Worm (Caenorhabditis elegans) whole organism, L1 larva: ENCODE results near the gene pars-1.

Source experiments
- C04F5.9 ChIP-seq: sonication (generic microtip); optimal IDR thresholded peaks from 2 replicates; lab custom pipeline; 2016; ENCODE audit warnings: missing genetic modification characterization, missing compliant biosample characterization
- C16A3.4 ChIP-seq: fragments of 150-350 bp; optimal IDR thresholded peaks from 2 replicates; lab custom pipeline; 2014; ENCODE audit warnings: missing biosample characterization, missing genetic modification characterization
- C34B4.2 ChIP-seq: sonication (generic microtip); optimal IDR thresholded peaks from 2 replicates; lab custom pipeline; 2017; ENCODE audit warnings: mild to moderate bottlenecking, missing genetic modification characterization, missing compliant biosample characterization
- aha-1 ChIP-seq: fragments of 150-350 bp; optimal IDR thresholded peaks from 2 replicates; lab custom pipeline; 2014; ENCODE audit warnings: missing biosample characterization, missing genetic modification characterization
- alr-1 ChIP-seq: fragments of 200-800 bp; sonication (Bioruptor generic); optimal IDR thresholded peaks from 2 replicates; lab custom pipeline; 2018; ENCODE audit warnings: borderline replicate concordance, mild to moderate bottlenecking, missing genetic modification characterization, missing compliant biosample characterization
- ama-1 ChIP-seq: fragments of 150-350 bp; optimal IDR thresholded peaks from 2 replicates; lab custom pipeline; 2014
- blmp-1 ChIP-seq: fragments of 150-350 bp; optimal IDR thresholded peaks from 2 replicates; lab custom pipeline; 2014; ENCODE audit warnings: missing biosample characterization, missing genetic modification characterization
- ceh-90 ChIP-seq: sonication (generic microtip); optimal IDR thresholded peaks from 2 replicates; lab custom pipeline; 2016; ENCODE audit warnings: missing genetic modification characterization, missing compliant biosample characterization
- dpl-1 ChIP-seq, 3 experiments: fragments of 150-350 bp in 2 of 3; sonication (generic microtip) in 1 of 3; optimal IDR thresholded peaks; 2 replicates each; lab custom pipeline; 2014 to 2017; ENCODE audit warnings: missing biosample characterization in 3 of 3, missing genetic modification characterization in 3 of 3, missing genetic modification reagents in 3 of 3
- efl-3 ChIP-seq: fragments of 200-800 bp; sonication (Bioruptor generic); optimal IDR thresholded peaks from 2 replicates; lab custom pipeline; 2018; ENCODE audit warnings: mild to moderate bottlenecking, missing genetic modification characterization, missing compliant biosample characterization
- elt-2 ChIP-seq: sonication (generic microtip); optimal IDR thresholded peaks from 2 replicates; lab custom pipeline; 2016; ENCODE audit warnings: missing genetic modification characterization, mild to moderate bottlenecking, inconsistent platforms, missing compliant biosample characterization, missing genetic modification reagents
- ets-5 ChIP-seq: fragments of 200-800 bp; sonication (Bioruptor generic); IDR thresholded peaks from 2 replicates; pipeline ENCODE4 v1.3.6; 2022; ENCODE audit warnings: missing genetic modification characterization, missing compliant biosample characterization
- fkh-10 ChIP-seq: sonication (generic microtip); optimal IDR thresholded peaks from 2 replicates; lab custom pipeline; 2017; ENCODE audit warnings: missing biosample characterization, missing genetic modification reagents, missing genetic modification characterization
- fkh-4 ChIP-seq: sonication (generic microtip); optimal IDR thresholded peaks from 2 replicates; lab custom pipeline; 2016; ENCODE audit warnings: missing compliant biosample characterization, missing genetic modification characterization, borderline replicate concordance
- fkh-8 ChIP-seq: sonication (generic microtip); optimal IDR thresholded peaks from 2 replicates; lab custom pipeline; 2016; ENCODE audit warnings: mild to moderate bottlenecking, missing genetic modification characterization, missing compliant biosample characterization
- fos-1 ChIP-seq: fragments of 150-350 bp; optimal IDR thresholded peaks from 2 replicates; lab custom pipeline; 2014; ENCODE audit warnings: missing biosample characterization, missing genetic modification characterization
- grh-1 ChIP-seq: fragments of 200-800 bp; sonication (Bioruptor generic); IDR thresholded peaks from 2 replicates; pipeline ENCODE4 v1.3.6; 2022; ENCODE audit warnings: missing genetic modification reagents, missing genetic modification characterization, missing compliant biosample characterization
- hlh-17 ChIP-seq: fragments of 200-800 bp; sonication (Bioruptor generic); optimal IDR thresholded peaks from 2 replicates; lab custom pipeline; 2018; ENCODE audit warnings: missing genetic modification characterization, mild to moderate bottlenecking, missing compliant biosample characterization, moderate library complexity, borderline replicate concordance
- hpl-2 ChIP-seq: fragments of 150-350 bp; optimal IDR thresholded peaks from 2 replicates; lab custom pipeline; 2014; ENCODE audit warnings: missing biosample characterization, missing genetic modification reagents, missing genetic modification characterization
- irx-1 ChIP-seq: sonication (generic microtip); optimal IDR thresholded peaks from 2 replicates; lab custom pipeline; 2016; ENCODE audit warnings: missing genetic modification characterization, missing compliant biosample characterization
- isw-1 ChIP-seq: fragments of 200-800 bp; sonication (Bioruptor generic); IDR thresholded peaks from 2 replicates; pipeline ENCODE4 v1.3.6; 2022; ENCODE audit warnings: missing genetic modification characterization, missing compliant biosample characterization
- jun-1 ChIP-seq: fragments of 150-350 bp; optimal IDR thresholded peaks from 2 replicates; lab custom pipeline; 2014; ENCODE audit warnings: missing biosample characterization, missing genetic modification reagents, missing genetic modification characterization
- lin-13 ChIP-seq: fragments of 150-350 bp; optimal IDR thresholded peaks from 2 replicates; lab custom pipeline; 2014; ENCODE audit warnings: missing biosample characterization, missing genetic modification reagents, missing genetic modification characterization
- lin-14 ChIP-seq: fragments of 200-800 bp; sonication (Bioruptor generic); optimal IDR thresholded peaks from 2 replicates; lab custom pipeline; 2018; ENCODE audit warnings: mild to moderate bottlenecking, missing genetic modification characterization, moderate library complexity, missing compliant biosample characterization
- lin-35 ChIP-seq, 2 experiments: fragments of 150-350 bp; optimal IDR thresholded peaks; 2 replicates each; lab custom pipeline; 2014; ENCODE audit warnings: missing biosample characterization in 2 of 2, missing genetic modification characterization in 2 of 2, missing genetic modification reagents in 2 of 2
- lin-39 ChIP-seq: fragments of 150-350 bp; optimal IDR thresholded peaks from 2 replicates; lab custom pipeline; 2014; ENCODE audit warnings: missing biosample characterization, missing genetic modification reagents, missing genetic modification characterization
- lir-3 ChIP-seq: sonication (generic microtip); optimal IDR thresholded peaks from 2 replicates; lab custom pipeline; 2016; ENCODE audit warnings: mild to moderate bottlenecking, missing genetic modification characterization, moderate library complexity, missing compliant biosample characterization; ENCODE audit not compliant: poor library complexity
- mdl-1 ChIP-seq, 2 experiments: fragments of 150-350 bp; optimal IDR thresholded peaks; 2 replicates each; lab custom pipeline; 2014 to 2017; ENCODE audit warnings: missing biosample characterization in 2 of 2, missing genetic modification characterization in 2 of 2, inconsistent platforms in 1 of 2
- mep-1 ChIP-seq: fragments of 150-350 bp; optimal IDR thresholded peaks from 2 replicates; lab custom pipeline; 2014; ENCODE audit warnings: missing biosample characterization, missing genetic modification characterization
- nhr-11 ChIP-seq: fragments of 150-350 bp; optimal IDR thresholded peaks from 2 replicates; lab custom pipeline; 2014; ENCODE audit warnings: missing biosample characterization, missing genetic modification characterization
- nhr-19 ChIP-seq: fragments of 200-800 bp; sonication (Bioruptor generic); conservative IDR thresholded peaks from 2 replicates; pipeline ENCODE4 v1.3.6; 2022; ENCODE audit warnings: missing genetic modification characterization, missing compliant biosample characterization
- nhr-20 ChIP-seq: sonication (generic microtip); optimal IDR thresholded peaks from 2 replicates; lab custom pipeline; 2016; ENCODE audit warnings: mild to moderate bottlenecking, missing genetic modification characterization, missing compliant biosample characterization
- nhr-28 ChIP-seq: fragments of 150-350 bp; optimal IDR thresholded peaks from 2 replicates; lab custom pipeline; 2014; ENCODE audit warnings: missing biosample characterization, missing genetic modification characterization
- nhr-47 ChIP-seq: sonication (generic microtip); optimal IDR thresholded peaks from 2 replicates; lab custom pipeline; 2016; ENCODE audit warnings: mild to moderate bottlenecking, missing genetic modification characterization, moderate library complexity, missing compliant biosample characterization
- nhr-71 ChIP-seq: sonication (generic microtip); optimal IDR thresholded peaks from 2 replicates; lab custom pipeline; 2016; ENCODE audit warnings: mild to moderate bottlenecking, missing genetic modification characterization, moderate library complexity, missing compliant biosample characterization
- nhr-77 ChIP-seq: fragments of 150-350 bp; optimal IDR thresholded peaks from 2 replicates; lab custom pipeline; 2014; ENCODE audit warnings: missing biosample characterization, missing genetic modification characterization
- nhr-84 ChIP-seq: sonication (generic microtip); optimal IDR thresholded peaks from 2 replicates; lab custom pipeline; 2017; ENCODE audit warnings: missing biosample characterization, missing genetic modification characterization
- nhr-85 ChIP-seq: sonication (generic microtip); peaks from one replicate; lab custom pipeline; 2016; ENCODE audit warnings: missing genetic modification characterization, inconsistent platforms, missing compliant biosample characterization
- pqm-1 ChIP-seq: sonication (generic microtip); optimal IDR thresholded peaks from 3 replicates; lab custom pipeline; 2017; ENCODE audit warnings: missing biosample characterization, missing genetic modification characterization
- rnt-1 ChIP-seq: sonication (generic microtip); optimal IDR thresholded peaks from 2 replicates; lab custom pipeline; 2016; ENCODE audit warnings: mild to moderate bottlenecking, missing genetic modification characterization, moderate library complexity, missing compliant biosample characterization
- skn-1 ChIP-seq: fragments of 150-350 bp; optimal IDR thresholded peaks from 2 replicates; lab custom pipeline; 2014; ENCODE audit warnings: missing biosample characterization, missing genetic modification characterization
- snu-23 ChIP-seq: sonication (generic microtip); optimal IDR thresholded peaks from 2 replicates; lab custom pipeline; 2016; ENCODE audit warnings: missing genetic modification characterization, missing compliant biosample characterization
- sptf-1 ChIP-seq: fragments of 150-350 bp; optimal IDR thresholded peaks from 2 replicates; lab custom pipeline; 2014; ENCODE audit warnings: missing biosample characterization, missing genetic modification characterization
- sup-37 ChIP-seq: fragments of 200-800 bp; sonication (Bioruptor generic); optimal IDR thresholded peaks from 2 replicates; lab custom pipeline; 2018; ENCODE audit warnings: mild to moderate bottlenecking, missing genetic modification characterization, missing compliant biosample characterization
- swsn-7 ChIP-seq: sonication (generic microtip); optimal IDR thresholded peaks from 2 replicates; lab custom pipeline; 2016; ENCODE audit warnings: missing genetic modification characterization, missing compliant biosample characterization
- unc-130 ChIP-seq: fragments of 150-350 bp; optimal IDR thresholded peaks from 2 replicates; lab custom pipeline; 2017; ENCODE audit warnings: missing biosample characterization, missing genetic modification characterization, inconsistent platforms
- unc-30 ChIP-seq: sonication (generic microtip); optimal IDR thresholded peaks from 2 replicates; lab custom pipeline; 2017; ENCODE audit warnings: missing biosample characterization, missing genetic modification characterization
- vab-15 ChIP-seq: sonication (generic microtip); optimal IDR thresholded peaks from 2 replicates; lab custom pipeline; 2017; ENCODE audit warnings: missing genotype, mild to moderate bottlenecking, missing genetic modification characterization, missing compliant biosample characterization
- xbp-1 ChIP-seq: sonication (generic microtip); optimal IDR thresholded peaks from 2 replicates; lab custom pipeline; 2016; ENCODE audit warnings: missing genetic modification characterization, missing compliant biosample characterization
- zag-1 ChIP-seq: fragments of 150-350 bp; optimal IDR thresholded peaks from 2 replicates; lab custom pipeline; 2014; ENCODE audit warnings: missing biosample characterization, missing genetic modification characterization
- zip-4 ChIP-seq: fragments of 200-800 bp; sonication (Bioruptor generic); optimal IDR thresholded peaks from 2 replicates; lab custom pipeline; 2018; ENCODE audit warnings: mild to moderate bottlenecking, missing genetic modification characterization, moderate library complexity, missing compliant biosample characterization
- ztf-11 ChIP-seq, 2 experiments: sonication (generic microtip); optimal IDR thresholded peaks; 2 replicates each; lab custom pipeline; 2016 to 2017; ENCODE audit warnings: missing genetic modification characterization in 2 of 2, missing biosample characterization in 1 of 2, missing compliant biosample characterization in 1 of 2
- ztf-4 ChIP-seq: fragments of 150-350 bp; optimal IDR thresholded peaks from 2 replicates; lab custom pipeline; 2014; ENCODE audit warnings: missing biosample characterization, missing genetic modification characterization

Gene pars-1

ce11 chrIII:7216924-7217521, 21.8 kb upstream of the pars-1 start (continued):
- TF ChIP-seq vab-15 (peak; percentile 25), lin-35 (GFP tag; optimal IDR thresholded peaks at IDR 0.05; lab: Kevin White, UChicago) (peak in 1 of 2 experiments; percentile 6), lin-39 (tag; lab: Kevin White, UChicago) (peak; percentile 63), mdl-1 (tag; optimal IDR thresholded peaks at IDR 0.05; lab: Kevin White, UChicago) (peak in 1 of 2 experiments; percentile 14), ama-1 (no peak), unc-130 (tag; lab: Kevin White, UChicago) (peak; percentile 32), nhr-47 (tag; lab: Kevin White, UChicago) (peak; percentile 39), elt-2 (no peak), nhr-20 (peak; percentile 77), ets-5 (GFP tag; lab: Robert Waterston, UW) (no peak), sptf-1 (tag; lab: Kevin White, UChicago) (no peak), nhr-19 (GFP tag; lab: Robert Waterston, UW) (peak; percentile 79), blmp-1 (tag; lab: Kevin White, UChicago) (peak; percentile 74), snu-23 (peak; percentile 80), isw-1 (no peak), ztf-11 (tag; optimal IDR thresholded peaks at IDR 0.05; lab: Kevin White, UChicago) (no peak), lir-3 (tag; lab: Kevin White, UChicago) (peak; percentile 31), ceh-90 (tag; lab: Kevin White, UChicago) (no peak), nhr-77 (tag; lab: Kevin White, UChicago) (no peak), sup-37 (GFP tag; lab: Kevin White, UChicago) (peak; percentile 46), lin-13 (GFP tag; lab: Kevin White, UChicago) (peak; percentile 40), fkh-8 (tag; lab: Kevin White, UChicago) (no peak), pqm-1 (no peak), grh-1 (GFP tag; lab: Robert Waterston, UW) (no peak), alr-1 (tag; lab: Kevin White, UChicago) (no peak), C34B4.2 (tag; lab: Kevin White, UChicago) (no peak), rnt-1 (tag; lab: Kevin White, UChicago) (peak; percentile 88), swsn-7 (tag; lab: Kevin White, UChicago) (peak; percentile 53), hlh-17 (GFP tag; lab: Kevin White, UChicago) (no peak), aha-1 (no peak), C16A3.4 (peak; percentile 28), fkh-10 (GFP tag; lab: Kevin White, UChicago) (no peak), nhr-85 (tag; lab: Kevin White, UChicago) (no peak), irx-1 (tag; lab: Kevin White, UChicago) (no peak), lin-14 (GFP tag; lab: Kevin White, UChicago) (peak; percentile 90), dpl-1 (GFP tag; optimal IDR thresholded peaks at IDR 0.05; lab: Kevin White, UChicago) (peak; percentile 5 to 30 (median 19)), zip-4 (GFP tag; lab: Kevin White, UChicago) (no peak), zag-1 (no peak), jun-1 (tag; lab: Kevin White, UChicago) (no peak), nhr-71 (peak; percentile 94), ztf-4 (tag; lab: Kevin White, UChicago) (peak; percentile 71), nhr-84 (tag; lab: Kevin White, UChicago) (no peak), nhr-28 (tag; lab: Kevin White, UChicago) (no peak), xbp-1 (tag; lab: Kevin White, UChicago) (peak; percentile 34), efl-3 (GFP tag; lab: Kevin White, UChicago) (no peak), C04F5.9 (tag; lab: Kevin White, UChicago) (no peak), nhr-11 (tag; lab: Kevin White, UChicago) (peak; percentile 65), hpl-2 (GFP tag; lab: Kevin White, UChicago) (no peak), fos-1 (tag; lab: Kevin White, UChicago) (no peak), fkh-4 (tag; lab: Kevin White, UChicago) (no peak), unc-30 (tag; lab: Kevin White, UChicago) (no peak), mep-1 (peak; percentile 63), skn-1 (no peak)
